Worm (Caenorhabditis elegans): ENCODE measurements around the gene F19G12.11.

- no peak for TF ChIP-seq ceh-36 (tag; optimal IDR thresholded peaks at IDR 0.05)
- no peak for TF ChIP-seq sea-1 (GFP tag; conservative IDR thresholded peaks at IDR 0.05)
- no peak for TF ChIP-seq hmg-4 (GFP tag; optimal IDR thresholded peaks at IDR 0.05)
- no peak for TF ChIP-seq hnd-1 (tag; optimal IDR thresholded peaks at IDR 0.05)
- TF ChIP-seq pes-1 (GFP tag; IDR thresholded peaks at IDR 0.05), result no peak
- no peak for TF ChIP-seq ama-1 (optimal IDR thresholded peaks at IDR 0.05)
- TF ChIP-seq aly-1 (tag; optimal IDR thresholded peaks at IDR 0.05), result no peak
- TF ChIP-seq B0310.2 (tag; optimal IDR thresholded peaks at IDR 0.05), result no peak
- TF ChIP-seq tra-4 (tag; optimal IDR thresholded peaks at IDR 0.05), result no peak
- no peak for TF ChIP-seq flt-1 (GFP tag; IDR thresholded peaks at IDR 0.05)
- TF ChIP-seq tbx-37 (GFP tag; conservative IDR thresholded peaks at IDR 0.05), result no peak
- TF ChIP-seq ceh-13 (GFP tag; optimal IDR thresholded peaks at IDR 0.05), result no peak
- no peak for TF ChIP-seq hmbx-1 (tag; optimal IDR thresholded peaks at IDR 0.05)
Observed at ce11 chrX:1451240-1451639, 24.9 kb upstream of the F19G12.11 start.
